Worm (Caenorhabditis elegans) whole organism, late embryonic: ENCODE measurements around the gene srx-101.

Experiments
- C08G9.2 ChIP-seq: sonication (generic microtip); optimal IDR thresholded peaks from 2 replicates; lab custom pipeline; 2016; ENCODE audit warnings: mild to moderate bottlenecking, missing genetic modification characterization, moderate library complexity, missing compliant biosample characterization
- C38D4.7 ChIP-seq: fragments of 200-800 bp; sonication (Bioruptor generic); optimal IDR thresholded peaks from 2 replicates; lab custom pipeline; 2018; ENCODE audit warnings: mild to moderate bottlenecking, missing genetic modification characterization, moderate library complexity, missing compliant biosample characterization
- F13H6.1 ChIP-seq: sonication (generic microtip); optimal IDR thresholded peaks from 2 replicates; lab custom pipeline; 2016; ENCODE audit warnings: missing genetic modification characterization, missing compliant biosample characterization
- K02D7.2 ChIP-seq: sonication (generic microtip); optimal IDR thresholded peaks from 2 replicates; lab custom pipeline; 2017; ENCODE audit warnings: mild to moderate bottlenecking, missing genetic modification characterization, missing compliant biosample characterization
- K09A11.1 ChIP-seq: sonication (generic microtip); optimal IDR thresholded peaks from 2 replicates; lab custom pipeline; 2017; ENCODE audit warnings: antibody characterized with exemption, mild to moderate bottlenecking, missing genetic modification characterization, missing compliant biosample characterization; ENCODE audit not compliant: insufficient read depth
- T23F11.4 ChIP-seq: fragments of 200-800 bp; sonication (Bioruptor generic); optimal IDR thresholded peaks from 2 replicates; lab custom pipeline; 2018; ENCODE audit warnings: mild to moderate bottlenecking, missing genetic modification characterization, missing compliant biosample characterization
- ahr-1 ChIP-seq: sonication (generic microtip); optimal IDR thresholded peaks from 2 replicates; lab custom pipeline; 2016; ENCODE audit warnings: missing genetic modification characterization, missing compliant biosample characterization
- ama-1 ChIP-seq: fragments of 150-350 bp; optimal IDR thresholded peaks from 2 replicates; lab custom pipeline; 2014
- ceh-18 ChIP-seq: sonication (generic microtip); optimal IDR thresholded peaks from 2 replicates; lab custom pipeline; 2016; ENCODE audit warnings: missing genetic modification characterization, missing compliant biosample characterization
- ceh-2 ChIP-seq: sonication (generic microtip); optimal IDR thresholded peaks from 2 replicates; lab custom pipeline; 2016; ENCODE audit warnings: missing genotype, missing genetic modification characterization, missing compliant biosample characterization
- ceh-30 ChIP-seq: fragments of 150-350 bp; optimal IDR thresholded peaks from 2 replicates; lab custom pipeline; 2014; ENCODE audit warnings: missing biosample characterization, missing genetic modification characterization
- ceh-34 ChIP-seq: sonication (generic microtip); optimal IDR thresholded peaks from 2 replicates; lab custom pipeline; 2016; ENCODE audit warnings: mild to moderate bottlenecking, missing genetic modification characterization, missing compliant biosample characterization
- ceh-9 ChIP-seq: sonication (generic microtip); optimal IDR thresholded peaks from 2 replicates; lab custom pipeline; 2016; ENCODE audit warnings: mild to moderate bottlenecking, missing genetic modification characterization, inconsistent platforms, missing compliant biosample characterization
- dmd-4 ChIP-seq: sonication (generic microtip); optimal IDR thresholded peaks from 2 replicates; lab custom pipeline; 2016; ENCODE audit warnings: borderline replicate concordance, missing genetic modification characterization, missing compliant biosample characterization
- dve-1 ChIP-seq: sonication (generic microtip); optimal IDR thresholded peaks from 2 replicates; lab custom pipeline; 2017; ENCODE audit warnings: antibody characterized with exemption, mild to moderate bottlenecking, missing genetic modification characterization, missing compliant biosample characterization
- elt-2 ChIP-seq: sonication (generic microtip); optimal IDR thresholded peaks from 2 replicates; lab custom pipeline; 2016; ENCODE audit warnings: missing genetic modification reagents, missing genetic modification characterization, missing compliant biosample characterization
- ets-4 ChIP-seq: sonication (generic microtip); optimal IDR thresholded peaks from 2 replicates; lab custom pipeline; 2016; ENCODE audit warnings: missing genetic modification characterization, missing compliant biosample characterization
- fax-1 ChIP-seq: sonication (generic microtip); optimal IDR thresholded peaks from 2 replicates; lab custom pipeline; 2016; ENCODE audit warnings: missing genotype, missing genetic modification characterization, missing compliant biosample characterization
- fkh-6 ChIP-seq: sonication (generic microtip); optimal IDR thresholded peaks from 2 replicates; lab custom pipeline; 2016; ENCODE audit warnings: missing genetic modification characterization, missing compliant biosample characterization
- hlh-30 ChIP-seq: sonication (generic microtip); optimal IDR thresholded peaks from 2 replicates; lab custom pipeline; 2017; ENCODE audit warnings: antibody characterized with exemption, missing genetic modification characterization, missing compliant biosample characterization; ENCODE audit not compliant: insufficient read depth
- hlh-6 ChIP-seq: sonication (generic microtip); optimal IDR thresholded peaks from 2 replicates; lab custom pipeline; 2016; ENCODE audit warnings: missing genotype, missing genetic modification characterization, missing compliant biosample characterization
- lin-11 ChIP-seq: fragments of 200-800 bp; sonication (Bioruptor generic); optimal IDR thresholded peaks from 2 replicates; lab custom pipeline; 2018; ENCODE audit warnings: mild to moderate bottlenecking, missing genetic modification characterization, missing compliant biosample characterization
- mec-3 ChIP-seq: sonication (generic microtip); optimal IDR thresholded peaks from 2 replicates; lab custom pipeline; 2016; ENCODE audit warnings: borderline replicate concordance, missing genetic modification characterization, missing compliant biosample characterization
- nfya-1 ChIP-seq: sonication (generic microtip); optimal IDR thresholded peaks from 2 replicates; lab custom pipeline; 2017; ENCODE audit warnings: missing genetic modification characterization, mild to moderate bottlenecking, missing compliant biosample characterization, antibody characterized with exemption, moderate library complexity
- nhr-11 ChIP-seq: fragments of 150-350 bp; optimal IDR thresholded peaks from 2 replicates; lab custom pipeline; 2014; ENCODE audit warnings: missing biosample characterization, missing genetic modification characterization
- npax-4 ChIP-seq: sonication (generic microtip); optimal IDR thresholded peaks from 2 replicates; lab custom pipeline; 2016; ENCODE audit warnings: missing genetic modification characterization, missing compliant biosample characterization
- pag-3 ChIP-seq: sonication (generic microtip); optimal IDR thresholded peaks from 2 replicates; lab custom pipeline; 2016; ENCODE audit warnings: missing compliant biosample characterization, missing genetic modification characterization, borderline replicate concordance
- pat-9 ChIP-seq: fragments of 200-800 bp; sonication (Bioruptor generic); optimal IDR thresholded peaks from 2 replicates; lab custom pipeline; 2018; ENCODE audit warnings: mild to moderate bottlenecking, missing genetic modification characterization, moderate library complexity, missing compliant biosample characterization
- pax-1 ChIP-seq: fragments of 150-350 bp; optimal IDR thresholded peaks from 2 replicates; lab custom pipeline; 2014; ENCODE audit warnings: missing biosample characterization, missing genetic modification characterization
- pqm-1 ChIP-seq: sonication (generic microtip); optimal IDR thresholded peaks from 2 replicates; lab custom pipeline; 2016; ENCODE audit warnings: missing genetic modification characterization, missing compliant biosample characterization
- rnt-1 ChIP-seq: sonication (generic microtip); optimal IDR thresholded peaks from 2 replicates; lab custom pipeline; 2016; ENCODE audit warnings: missing genetic modification characterization, missing compliant biosample characterization
- sox-2 ChIP-seq: fragments of 200-800 bp; sonication (Bioruptor generic); IDR thresholded peaks from 2 replicates; pipeline ENCODE4 v1.3.6; 2022; ENCODE audit warnings: missing genetic modification reagents, missing genetic modification characterization, missing compliant biosample characterization
- tbx-2 ChIP-seq: sonication (generic microtip); optimal IDR thresholded peaks from 2 replicates; lab custom pipeline; 2016; ENCODE audit warnings: missing genetic modification characterization, missing compliant biosample characterization
- unc-3 ChIP-seq, 2 experiments: fragments of 200-800 bp in 1 of 2; sonication (Bioruptor generic) in 1 of 2; sonication (generic microtip) in 1 of 2; conservative IDR thresholded peaks in 1 of 2; optimal IDR thresholded peaks in 1 of 2; 2 replicates each; pipeline versions ENCODE4 v1.3.6 to Lab custom; 2016 to 2022; ENCODE audit warnings: missing compliant biosample characterization in 2 of 2, missing genetic modification characterization in 2 of 2, missing genetic modification reagents in 1 of 2
- unc-42 ChIP-seq: sonication (generic microtip); optimal IDR thresholded peaks from 2 replicates; lab custom pipeline; 2016; ENCODE audit warnings: missing genotype, missing genetic modification characterization, missing compliant biosample characterization
- unc-86 ChIP-seq: sonication (generic microtip); optimal IDR thresholded peaks from 2 replicates; lab custom pipeline; 2016; ENCODE audit warnings: missing genetic modification characterization, missing compliant biosample characterization
- ztf-16 ChIP-seq: sonication (generic microtip); optimal IDR thresholded peaks from 2 replicates; lab custom pipeline; 2017; ENCODE audit warnings: missing genetic modification characterization, missing compliant biosample characterization

srx-101 gene

ce11 chrII:3680366-3680765, 10.2 kb downstream of the srx-101 start:
- TF ChIP-seq lin-11 (tag; lab: Kevin White, UChicago): no peak
- TF ChIP-seq ceh-18 (tag; lab: Kevin White, UChicago): no peak
- no peak for TF ChIP-seq C08G9.2 (tag; lab: Kevin White, UChicago)
- no peak for TF ChIP-seq tbx-2 (tag; lab: Kevin White, UChicago)
- no peak for TF ChIP-seq K02D7.2 (tag; lab: Kevin White, UChicago)
- no peak for TF ChIP-seq ahr-1 (tag; lab: Kevin White, UChicago)
- no peak for TF ChIP-seq ceh-30 (tag; lab: Kevin White, UChicago)
- no peak for TF ChIP-seq unc-86 (tag; lab: Kevin White, UChicago)
- TF ChIP-seq ztf-16: no peak
- TF ChIP-seq ceh-2 (tag; lab: Kevin White, UChicago): no peak
- no peak for TF ChIP-seq dmd-4 (tag; lab: Kevin White, UChicago)
- TF ChIP-seq dve-1 (tag; lab: Kevin White, UChicago): no peak
- TF ChIP-seq sox-2 (GFP tag; lab: Robert Waterston, UW): no peak
- TF ChIP-seq unc-42: no peak
- no peak for TF ChIP-seq nhr-11 (tag; lab: Kevin White, UChicago)
- no peak for TF ChIP-seq rnt-1 (tag; lab: Kevin White, UChicago)
- no peak for TF ChIP-seq F13H6.1
- TF ChIP-seq mec-3 (tag; lab: Kevin White, UChicago): no peak
- no peak for TF ChIP-seq T23F11.4 (GFP tag; lab: Kevin White, UChicago)

ce11 chrII:3678978-3679377, 11.6 kb downstream of the srx-101 start:
- no peak for TF ChIP-seq ceh-34 (tag; lab: Kevin White, UChicago)
- no peak for TF ChIP-seq pat-9 (tag; lab: Kevin White, UChicago)
- TF ChIP-seq hlh-30 (tag; lab: Kevin White, UChicago): no peak
- TF ChIP-seq nfya-1: no peak
- no peak for TF ChIP-seq K09A11.1 (tag; lab: Kevin White, UChicago)
- TF ChIP-seq ztf-16: no peak
- TF ChIP-seq ama-1: no peak
- no peak for TF ChIP-seq unc-3 (GFP tag; conservative IDR thresholded peaks at IDR 0.05; lab: Robert Waterston, UW)
- TF ChIP-seq unc-3 (tag; optimal IDR thresholded peaks at IDR 0.05; lab: Kevin White, UChicago): no peak
- no peak for TF ChIP-seq ets-4 (tag; lab: Kevin White, UChicago)
- no peak for TF ChIP-seq dve-1 (tag; lab: Kevin White, UChicago)
- no peak for TF ChIP-seq fkh-6
- TF ChIP-seq pqm-1: no peak
- no peak for TF ChIP-seq ceh-9 (tag; lab: Kevin White, UChicago)
- TF ChIP-seq elt-2 (tag; lab: Kevin White, UChicago): no peak
- TF ChIP-seq ceh-2 (tag; lab: Kevin White, UChicago): no peak
- no peak for TF ChIP-seq F13H6.1
- TF ChIP-seq, all 69 proteins: peak for 0

- TF ChIP-seq ets-4 (tag; lab: Kevin White, UChicago) (no peak), pag-3 (tag; lab: Kevin White, UChicago) (no peak), pax-1 (no peak), hlh-6 (no peak), npax-4 (tag; lab: Kevin White, UChicago) (no peak), dve-1 (tag; lab: Kevin White, UChicago) (no peak), fax-1 (tag; lab: Kevin White, UChicago) (no peak), rnt-1 (tag; lab: Kevin White, UChicago) (no peak), ceh-30 (tag; lab: Kevin White, UChicago) (no peak), C38D4.7 (no peak)
Observed at ce11 chrII:3675176-3675575, 15.4 kb downstream of the srx-101 start, which contains the start of gene F19B10.2. Gene F19B10.2, plus strand, starts transcription at chrII:3675476.
